Fruit fly (Drosophila melanogaster) whole organism, embryonic: ENCODE results near the gene Rab6.

Source experiments
- Abd-B ChIP-seq: fragments of 200-800 bp; sonication (Bioruptor generic); optimal IDR thresholded peaks from 2 replicates; lab custom pipeline; 2018; ENCODE audit warnings: missing biosample characterization, mild to moderate bottlenecking, missing genetic modification characterization, moderate library complexity
- Atf3 ChIP-seq: fragments of 200-800 bp; sonication (Bioruptor generic); optimal IDR thresholded peaks from 3 replicates; lab custom pipeline; 2016; ENCODE audit warnings: missing biosample characterization, missing genetic modification characterization
- Atf6 ChIP-seq: fragments of 200-800 bp; sonication (Bioruptor generic); IDR thresholded peaks from 2 replicates; pipeline ENCODE4 v1.3.6; 2022; ENCODE audit warnings: missing biosample characterization, missing genetic modification characterization
- CG10267 ChIP-seq: fragments of 200-800 bp; sonication (Bioruptor generic); optimal IDR thresholded peaks from 2 replicates; lab custom pipeline; 2018; ENCODE audit warnings: missing biosample characterization, mild to moderate bottlenecking, missing genetic modification characterization, moderate library complexity
- CG10979 ChIP-seq: fragments of 200-800 bp; sonication (Bioruptor generic); optimal IDR thresholded peaks from 2 replicates; lab custom pipeline; 2018; ENCODE audit warnings: missing biosample characterization, mild to moderate bottlenecking, missing genetic modification characterization, moderate library complexity
- CG11504 ChIP-seq: fragments of 200-800 bp; sonication (Bioruptor generic); optimal IDR thresholded peaks from 3 replicates; lab custom pipeline; 2019; ENCODE audit warnings: missing biosample characterization, mild to moderate bottlenecking, missing genetic modification characterization, moderate library complexity
- CG12391 ChIP-seq: fragments of 200-800 bp; sonication (Bioruptor generic); optimal IDR thresholded peaks from 3 replicates; lab custom pipeline; 2018; ENCODE audit warnings: missing biosample characterization, mild to moderate bottlenecking, missing genetic modification characterization, moderate library complexity
- CG14710 ChIP-seq: fragments of 200-800 bp; sonication (Bioruptor generic); optimal IDR thresholded peaks from 3 replicates; lab custom pipeline; 2019; ENCODE audit warnings: missing biosample characterization, mild to moderate bottlenecking, missing genetic modification characterization, moderate library complexity
- CG17361 ChIP-seq: fragments of 200-800 bp; sonication (Bioruptor generic); IDR thresholded peaks from 3 replicates; pipeline ENCODE4 v1.3.6; 2022; ENCODE audit warnings: missing biosample characterization, missing genetic modification characterization
- CG17802 ChIP-seq: fragments of 200-800 bp; sonication (Bioruptor generic); optimal IDR thresholded peaks from 2 replicates; lab custom pipeline; 2018; ENCODE audit warnings: missing biosample characterization, mild to moderate bottlenecking, missing genetic modification characterization, moderate library complexity
- CG17829 ChIP-seq: fragments of 200-800 bp; optimal IDR thresholded peaks from 2 replicates; lab custom pipeline; 2019; ENCODE audit warnings: missing biosample characterization, mild to moderate bottlenecking, missing genetic modification characterization, moderate library complexity
- CG18262 ChIP-seq: fragments of 200-800 bp; optimal IDR thresholded peaks from 3 replicates; lab custom pipeline; 2019; ENCODE audit warnings: missing biosample characterization, mild to moderate bottlenecking, missing genetic modification characterization, moderate library complexity
- CG31441 ChIP-seq: fragments of 200-800 bp; sonication (Bioruptor generic); IDR thresholded peaks from 2 replicates; pipeline ENCODE4 v1.3.6; 2022; ENCODE audit warnings: missing biosample characterization, missing genetic modification characterization
- CG3163 ChIP-seq: fragments of 200-800 bp; sonication (Bioruptor generic); optimal IDR thresholded peaks from 3 replicates; lab custom pipeline; 2016; ENCODE audit warnings: missing biosample characterization, missing genetic modification characterization
- CG3995 ChIP-seq: fragments of 200-800 bp; sonication (Bioruptor generic); optimal IDR thresholded peaks from 3 replicates; lab custom pipeline; 2016; ENCODE audit warnings: missing biosample characterization, missing genetic modification characterization
- CG4424 ChIP-seq: fragments of 200-800 bp; sonication (Bioruptor generic); optimal IDR thresholded peaks from 3 replicates; lab custom pipeline; 2016; ENCODE audit warnings: missing biosample characterization, missing genetic modification characterization
- CG5180 ChIP-seq: fragments of 200-800 bp; sonication (Bioruptor generic); optimal IDR thresholded peaks from 3 replicates; lab custom pipeline; 2017; ENCODE audit warnings: missing biosample characterization, missing genetic modification characterization, mild to moderate bottlenecking, moderate library complexity, missing genetic modification reagents
- CG8388 ChIP-seq: fragments of 200-800 bp; sonication (Bioruptor generic); optimal IDR thresholded peaks from 2 replicates; lab custom pipeline; 2019; ENCODE audit warnings: missing biosample characterization, mild to moderate bottlenecking, missing genetic modification characterization, moderate library complexity
- CG9609 ChIP-seq: fragments of 200-800 bp; sonication (Bioruptor generic); optimal IDR thresholded peaks from 3 replicates; lab custom pipeline; 2016; ENCODE audit warnings: missing biosample characterization, missing genetic modification characterization
- CTCF ChIP-seq: fragments of 200-800 bp; sonication (Bioruptor generic); optimal IDR thresholded peaks from 2 replicates; lab custom pipeline; 2017; ENCODE audit warnings: missing biosample characterization, mild to moderate bottlenecking, missing genetic modification characterization, moderate library complexity
- CoRest ChIP-seq: fragments of 200-800 bp; sonication (Bioruptor generic); optimal IDR thresholded peaks from 3 replicates; lab custom pipeline; 2018; ENCODE audit warnings: missing biosample characterization, mild to moderate bottlenecking, missing genetic modification characterization, moderate library complexity
- Elba2 ChIP-seq: fragments of 200-800 bp; sonication (Bioruptor generic); optimal IDR thresholded peaks from 3 replicates; lab custom pipeline; 2016; ENCODE audit warnings: missing biosample characterization, missing genetic modification characterization
- Fer1 ChIP-seq: fragments of 200-800 bp; sonication (Bioruptor generic); optimal IDR thresholded peaks from 2 replicates; lab custom pipeline; 2017; ENCODE audit warnings: missing biosample characterization, mild to moderate bottlenecking, missing genetic modification characterization
- Tbp ChIP-seq: fragments of >200 bp; optimal IDR thresholded peaks from 2 replicates; lab custom pipeline; 2018; ENCODE audit warnings: missing biosample characterization, missing genetic modification characterization
- Trl ChIP-seq, 3 experiments: fragments of >200 bp in 2 of 3; fragments of 200-800 bp in 1 of 3; sonication (Bioruptor generic) in 1 of 3; optimal IDR thresholded peaks; 2 replicates in 1 of 3; 3 replicates in 2 of 3; lab custom pipeline; 2016 to 2017; ENCODE audit warnings: missing biosample characterization in 1 of 3, missing genetic modification characterization in 1 of 3
- bsh ChIP-seq, 2 experiments: fragments of 200-800 bp; sonication (Bioruptor generic); optimal IDR thresholded peaks; 2 replicates each; lab custom pipeline; 2017 to 2018; ENCODE audit warnings: mild to moderate bottlenecking in 2 of 2, missing biosample characterization in 2 of 2, missing genetic modification characterization in 2 of 2, moderate library complexity in 1 of 2
- cato ChIP-seq: fragments of 200-800 bp; sonication (Bioruptor generic); optimal IDR thresholded peaks from 2 replicates; lab custom pipeline; 2016; ENCODE audit warnings: missing biosample characterization, missing genetic modification characterization, borderline replicate concordance
- crol ChIP-seq: fragments of 200-800 bp; sonication (Bioruptor generic); IDR thresholded peaks from 2 replicates; pipeline ENCODE4 v1.3.6; 2022; ENCODE audit warnings: missing biosample characterization, missing genetic modification characterization
- dimm ChIP-seq: fragments of 200-800 bp; sonication (Bioruptor generic); IDR thresholded peaks from 2 replicates; pipeline ENCODE4 v1.3.6; 2022; ENCODE audit warnings: missing biosample characterization, missing genetic modification characterization
- dmrt11E ChIP-seq: fragments of 200-800 bp; sonication (Bioruptor generic); optimal IDR thresholded peaks from 3 replicates; lab custom pipeline; 2018; ENCODE audit warnings: missing biosample characterization, mild to moderate bottlenecking, missing genetic modification characterization, moderate library complexity
- gem ChIP-seq: fragments of 200-800 bp; sonication (Bioruptor generic); optimal IDR thresholded peaks from 2 replicates; lab custom pipeline; 2019; ENCODE audit warnings: missing biosample characterization, mild to moderate bottlenecking, missing genetic modification characterization, moderate library complexity
- gsb ChIP-seq: fragments of 200-800 bp; sonication (Bioruptor generic); IDR thresholded peaks from 2 replicates; pipeline ENCODE4 v1.3.6; 2022; ENCODE audit warnings: missing biosample characterization, missing genetic modification characterization
- inv ChIP-seq: fragments of 200-800 bp; sonication (Bioruptor generic); IDR thresholded peaks from 2 replicates; pipeline ENCODE4 v1.3.6; 2022; ENCODE audit warnings: missing biosample characterization, missing genetic modification characterization; ENCODE audit not compliant: partially characterized antibody
- jumu ChIP-seq: fragments of 200-800 bp; sonication (Bioruptor generic); optimal IDR thresholded peaks from 3 replicates; lab custom pipeline; 2016; ENCODE audit warnings: missing biosample characterization, missing genetic modification characterization
- lola ChIP-seq, 3 experiments: fragments of >200 bp in 2 of 3; fragments of 200-800 bp in 1 of 3; sonication (Bioruptor generic) in 1 of 3; optimal IDR thresholded peaks; 2 replicates each; lab custom pipeline; 2017 to 2019; ENCODE audit warnings: missing biosample characterization in 3 of 3, missing genetic modification characterization in 3 of 3, mild to moderate bottlenecking in 1 of 3, moderate library complexity in 1 of 3
- luna ChIP-seq: fragments of 200-800 bp; sonication (Bioruptor generic); optimal IDR thresholded peaks from 2 replicates; lab custom pipeline; 2016; ENCODE audit warnings: missing biosample characterization, missing genetic modification characterization
- nmo ChIP-seq: fragments of 200-800 bp; sonication (Bioruptor generic); optimal IDR thresholded peaks from 2 replicates; lab custom pipeline; 2018; ENCODE audit warnings: missing biosample characterization, mild to moderate bottlenecking, missing genetic modification characterization, moderate library complexity
- pita ChIP-seq: fragments of 200-800 bp; sonication (Bioruptor generic); optimal IDR thresholded peaks from 2 replicates; lab custom pipeline; 2017; ENCODE audit warnings: missing biosample characterization, mild to moderate bottlenecking, missing genetic modification characterization
- sd ChIP-seq: fragments of 200-800 bp; sonication (Bioruptor generic); optimal IDR thresholded peaks from 3 replicates; lab custom pipeline; 2018; ENCODE audit warnings: missing biosample characterization, mild to moderate bottlenecking, missing genetic modification characterization, moderate library complexity
- sens ChIP-seq: fragments of 200-800 bp; sonication (Bioruptor generic); peaks from one replicate; lab custom pipeline; 2016; ENCODE audit warnings: missing biosample characterization, missing genetic modification characterization
- sqz ChIP-seq: fragments of 200-800 bp; sonication (Bioruptor generic); optimal IDR thresholded peaks from 3 replicates; lab custom pipeline; 2018; ENCODE audit warnings: missing biosample characterization, mild to moderate bottlenecking, missing genetic modification characterization
- stwl ChIP-seq: fragments of 200-800 bp; sonication (Bioruptor generic); optimal IDR thresholded peaks from 3 replicates; lab custom pipeline; 2018; ENCODE audit warnings: missing biosample characterization, mild to moderate bottlenecking, missing genetic modification characterization, moderate library complexity
- tll ChIP-seq, 2 experiments: fragments of 200-800 bp in 1 of 2; fragments of >200 bp in 1 of 2; sonication (Bioruptor generic) in 1 of 2; optimal IDR thresholded peaks; 2 replicates each; lab custom pipeline; 2017 to 2019; ENCODE audit warnings: missing biosample characterization in 2 of 2, missing genetic modification characterization in 2 of 2, mild to moderate bottlenecking in 1 of 2, moderate library complexity in 1 of 2

Gene Rab6

dm6 chr2L:12134125-12134378, 25.1 kb upstream of the Rab6 start:
- no peak for TF ChIP-seq inv (GFP tag; lab: Robert Waterston, UW)
- peak; percentile 73 to 84 for TF ChIP-seq Trl (optimal IDR thresholded peaks at IDR 0.05; lab: Kevin White, UChicago)
- no peak for TF ChIP-seq Trl (GFP tag; optimal IDR thresholded peaks at IDR 0.05; lab: Kevin White, UChicago)
- no peak for TF ChIP-seq luna (GFP tag; lab: Kevin White, UChicago)
- no peak for TF ChIP-seq gsb
- peak; percentile 13 for TF ChIP-seq sqz
- TF ChIP-seq CG3163 (GFP tag; lab: Kevin White, UChicago) = no peak
- no peak for TF ChIP-seq Tbp (GFP tag; lab: Kevin White, UChicago)
- TF ChIP-seq Fer1 (GFP tag; lab: Kevin White, UChicago) = no peak
- TF ChIP-seq, all 482 proteins: peak for 2

- TF ChIP-seq CG12391 (tag; lab: Kevin White, UChicago) (no peak), sens (GFP tag; lab: Kevin White, UChicago) (peak; percentile 70), Atf6 (no peak), Atf3 (GFP tag; lab: Kevin White, UChicago) (no peak), dimm (GFP tag; lab: Robert Waterston, UW) (no peak), Fer1 (GFP tag; lab: Kevin White, UChicago) (no peak), CG9609 (GFP tag; lab: Kevin White, UChicago) (no peak), CG17802 (no peak), sd (tag; lab: Kevin White, UChicago) (no peak), pita (peak; percentile 13), CG11504 (tag; lab: Kevin White, UChicago) (peak; percentile 95), tll (GFP tag; optimal IDR thresholded peaks at IDR 0.05; lab: Kevin White, UChicago) (no peak), CG5180 (GFP tag; lab: Kevin White, UChicago) (peak; percentile 43), CG3995 (peak; percentile 93), stwl (tag; lab: Kevin White, UChicago) (peak; percentile 29), CTCF (GFP tag; lab: Kevin White, UChicago) (peak; percentile 41), gem (tag; lab: Kevin White, UChicago) (no peak)
Measured at dm6 chr2L:12133275-12134124, 24.6 kb upstream of the Rab6 start, which contains the start of gene rho-6. rho-6 (minus strand) TSS chr2L:12133411.

dm6 chr2L:12120000-12120399, 11.1 kb upstream of the Rab6 start:
- TF ChIP-seq CG4424 (GFP tag; lab: Kevin White, UChicago) = peak; percentile 7
- peak; percentile 49 for TF ChIP-seq CG11504 (tag; lab: Kevin White, UChicago)
- TF ChIP-seq CG17361 = 0 out of 3 replicates have a peak, but pooled peaks have one; percentile 42
- peak in 1 of 3 experiments; percentile 17 for TF ChIP-seq lola (GFP tag; optimal IDR thresholded peaks at IDR 0.05; lab: Kevin White, UChicago)
- TF ChIP-seq nmo (GFP tag; lab: Kevin White, UChicago) = peak; percentile 6
- TF ChIP-seq cato = no peak
- TF ChIP-seq crol (GFP tag; lab: Robert Waterston, UW) = no peak
- peak; percentile 85 for TF ChIP-seq sens (GFP tag; lab: Kevin White, UChicago)
- TF ChIP-seq CG5180 (GFP tag; lab: Kevin White, UChicago) = peak; percentile 79
- TF ChIP-seq, all 482 proteins: peak for 7

dm6 chr2L:12115809-12116208, 6.9 kb upstream of the Rab6 start:
- TF ChIP-seq gem (tag; lab: Kevin White, UChicago) = peak; percentile 29
- no peak for TF ChIP-seq jumu
- TF ChIP-seq CG14710 (tag; lab: Kevin White, UChicago) = peak; percentile 33
- peak; percentile 36; the same call in 1 of the 3 replicates for TF ChIP-seq CG17361
- no peak for TF ChIP-seq Elba2 (GFP tag; lab: Kevin White, UChicago)
- TF ChIP-seq CG10979 (tag; lab: Kevin White, UChicago) = peak; percentile 56
- TF ChIP-seq nmo (GFP tag; lab: Kevin White, UChicago) = peak; percentile 21
- peak; percentile 13 for TF ChIP-seq CG17829 (tag; lab: Kevin White, UChicago)
- peak; percentile 8 for TF ChIP-seq dmrt11E (tag; lab: Kevin White, UChicago)
- TF ChIP-seq CG8388 = peak; percentile 0
- TF ChIP-seq CG18262 = peak; percentile 58
- TF ChIP-seq Abd-B (GFP tag; lab: Kevin White, UChicago) = peak; percentile 0
- TF ChIP-seq CoRest (tag; lab: Kevin White, UChicago) = no peak
- TF ChIP-seq CG10267 (tag; lab: Kevin White, UChicago) = peak; percentile 25
- TF ChIP-seq CG31441 = 0 out of 2 replicates have a peak, but pooled peaks have one; percentile 31
- peak in 1 of 3 experiments; percentile 31 for TF ChIP-seq lola (GFP tag; optimal IDR thresholded peaks at IDR 0.05; lab: Kevin White, UChicago)
- TF ChIP-seq bsh (GFP tag; optimal IDR thresholded peaks at IDR 0.05; lab: Kevin White, UChicago) = peak in 1 of 2 experiments; percentile 12
